Fruit fly (Drosophila melanogaster) whole organism, embryonic: ENCODE results near the gene p23.

Experiments used
- B-H2 ChIP-seq: fragments of 200-800 bp; sonication (Bioruptor generic); optimal IDR thresholded peaks from 2 replicates; lab custom pipeline; 2018; ENCODE audit warnings: missing biosample characterization, mild to moderate bottlenecking, missing genetic modification characterization
- CG15269 ChIP-seq: fragments of 200-800 bp; sonication (Bioruptor generic); optimal IDR thresholded peaks from 2 replicates; lab custom pipeline; 2018; ENCODE audit warnings: missing biosample characterization, mild to moderate bottlenecking, missing genetic modification characterization, moderate library complexity
- GATAe ChIP-seq: fragments of 200-800 bp; sonication (Bioruptor generic); conservative IDR thresholded peaks from 2 replicates; pipeline ENCODE4 v1.3.6; 2022; ENCODE audit warnings: missing biosample characterization, missing genetic modification characterization
- H15 ChIP-seq: fragments of 200-800 bp; sonication (Bioruptor generic); IDR thresholded peaks from 3 replicates; pipeline ENCODE4 v1.3.6; 2022; ENCODE audit warnings: missing biosample characterization, missing genetic modification characterization
- Hr39 ChIP-seq: fragments of >200 bp; optimal IDR thresholded peaks from 2 replicates; lab custom pipeline; 2017
- Six4 ChIP-seq: fragments of 200-800 bp; sonication (Bioruptor generic); optimal IDR thresholded peaks from 2 replicates; lab custom pipeline; 2016; ENCODE audit warnings: missing biosample characterization, missing genetic modification characterization
- TFAM ChIP-seq: fragments of 200-800 bp; sonication (Bioruptor generic); optimal IDR thresholded peaks from 2 replicates; lab custom pipeline; 2017; ENCODE audit warnings: missing biosample characterization, missing genetic modification characterization, inconsistent platforms
- psq ChIP-seq: fragments of 200-800 bp; sonication (Bioruptor generic); optimal IDR thresholded peaks from 2 replicates; lab custom pipeline; 2017; ENCODE audit warnings: missing biosample characterization, missing genetic modification characterization
- sd ChIP-seq: fragments of 200-800 bp; sonication (Bioruptor generic); optimal IDR thresholded peaks from 3 replicates; lab custom pipeline; 2018; ENCODE audit warnings: missing biosample characterization, mild to moderate bottlenecking, missing genetic modification characterization, moderate library complexity
- trh ChIP-seq: fragments of 200-800 bp; sonication (Bioruptor generic); optimal IDR thresholded peaks from 2 replicates; lab custom pipeline; 2016; ENCODE audit warnings: missing biosample characterization, missing genetic modification characterization

dm6 chr3R:9637882-9638281 lies 39.8 kb upstream of the p23 start, which contains the start of gene Dh44:
- no peak for TF ChIP-seq CG15269 (tag; lab: Kevin White, UChicago)
- TF ChIP-seq psq (GFP tag; lab: Kevin White, UChicago) = no peak
- TF ChIP-seq trh = no peak
- no peak for TF ChIP-seq TFAM (GFP tag; lab: Kevin White, UChicago)
- TF ChIP-seq Hr39 (lab: Kevin White, UChicago) = no peak
- no peak for TF ChIP-seq Six4 (GFP tag; lab: Kevin White, UChicago)
- no peak for TF ChIP-seq GATAe (GFP tag; lab: Robert Waterston, UW)
- TF ChIP-seq H15 (GFP tag; lab: Robert Waterston, UW) = no peak
- no peak for TF ChIP-seq sd
- no peak for TF ChIP-seq B-H2 (GFP tag; lab: Kevin White, UChicago)
